Worm (Caenorhabditis elegans) whole organism, L1 larva: ENCODE measurements around the gene pus-1.
A peak's percentile ranks its signal among the peaks of the same experiment; 100 is the strongest.

ENCODE experiments used
- C16A3.4 ChIP-seq: fragments of 150-350 bp; optimal IDR thresholded peaks from 2 replicates; lab custom pipeline; 2014; ENCODE audit warnings: missing biosample characterization, missing genetic modification characterization
- Y116A8C.19 ChIP-seq: sonication (generic microtip); optimal IDR thresholded peaks from 2 replicates; lab custom pipeline; 2016; ENCODE audit warnings: missing compliant biosample characterization, missing genetic modification characterization, borderline replicate concordance
- aha-1 ChIP-seq: fragments of 150-350 bp; optimal IDR thresholded peaks from 2 replicates; lab custom pipeline; 2014; ENCODE audit warnings: missing biosample characterization, missing genetic modification characterization
- alr-1 ChIP-seq: fragments of 200-800 bp; sonication (Bioruptor generic); optimal IDR thresholded peaks from 2 replicates; lab custom pipeline; 2018; ENCODE audit warnings: borderline replicate concordance, mild to moderate bottlenecking, missing genetic modification characterization, missing compliant biosample characterization
- ceh-88 ChIP-seq: fragments of 200-800 bp; sonication (Bioruptor generic); IDR thresholded peaks from 2 replicates; pipeline ENCODE4 v1.3.6; 2022; ENCODE audit warnings: missing genetic modification characterization, missing compliant biosample characterization
- dsc-1 ChIP-seq: sonication (generic microtip); optimal IDR thresholded peaks from 2 replicates; lab custom pipeline; 2016; ENCODE audit warnings: mild to moderate bottlenecking, missing genetic modification characterization, missing compliant biosample characterization
- efl-1 ChIP-seq, 4 experiments: fragments of 150-350 bp; optimal IDR thresholded peaks in 3 of 4; peaks in 1 of 4; 1 replicate in 1 of 4; 2 replicates in 3 of 4; lab custom pipeline; 2014; ENCODE audit warnings: missing biosample characterization in 2 of 4, missing genetic modification characterization in 2 of 4, missing genetic modification reagents in 2 of 4
- elt-3 ChIP-seq, 6 experiments: fragments of 150-350 bp in 1 of 6; sonication (generic microtip); optimal IDR thresholded peaks; 2 replicates each; lab custom pipeline; 2017 to 2018; ENCODE audit warnings: missing biosample characterization in 6 of 6, missing genetic modification characterization in 6 of 6, inconsistent platforms in 1 of 6
- fkh-10 ChIP-seq: sonication (generic microtip); optimal IDR thresholded peaks from 2 replicates; lab custom pipeline; 2017; ENCODE audit warnings: missing biosample characterization, missing genetic modification reagents, missing genetic modification characterization
- hlh-4 ChIP-seq: sonication (generic microtip); optimal IDR thresholded peaks from 2 replicates; lab custom pipeline; 2016; ENCODE audit warnings: mild to moderate bottlenecking, missing genetic modification characterization, missing compliant biosample characterization
- hpl-2 ChIP-seq: fragments of 150-350 bp; optimal IDR thresholded peaks from 2 replicates; lab custom pipeline; 2014; ENCODE audit warnings: missing biosample characterization, missing genetic modification reagents, missing genetic modification characterization
- lin-13 ChIP-seq: fragments of 150-350 bp; optimal IDR thresholded peaks from 2 replicates; lab custom pipeline; 2014; ENCODE audit warnings: missing biosample characterization, missing genetic modification reagents, missing genetic modification characterization
- lin-14 ChIP-seq: fragments of 200-800 bp; sonication (Bioruptor generic); optimal IDR thresholded peaks from 2 replicates; lab custom pipeline; 2018; ENCODE audit warnings: mild to moderate bottlenecking, missing genetic modification characterization, moderate library complexity, missing compliant biosample characterization
- lin-35 ChIP-seq, 2 experiments: fragments of 150-350 bp; optimal IDR thresholded peaks; 2 replicates each; lab custom pipeline; 2014; ENCODE audit warnings: missing biosample characterization in 2 of 2, missing genetic modification characterization in 2 of 2, missing genetic modification reagents in 2 of 2
- lir-3 ChIP-seq: sonication (generic microtip); optimal IDR thresholded peaks from 2 replicates; lab custom pipeline; 2016; ENCODE audit warnings: mild to moderate bottlenecking, missing genetic modification characterization, moderate library complexity, missing compliant biosample characterization; ENCODE audit not compliant: poor library complexity
- lsy-2 ChIP-seq, 2 experiments: fragments of 150-350 bp; optimal IDR thresholded peaks; 2 replicates each; lab custom pipeline; 2014; ENCODE audit warnings: missing biosample characterization in 2 of 2, missing genetic modification characterization in 2 of 2
- nhr-12 ChIP-seq: sonication (generic microtip); optimal IDR thresholded peaks from 2 replicates; lab custom pipeline; 2017; ENCODE audit warnings: missing biosample characterization, missing genetic modification characterization
- nhr-237 ChIP-seq: fragments of 150-350 bp; optimal IDR thresholded peaks from 2 replicates; lab custom pipeline; 2014; ENCODE audit warnings: missing biosample characterization, missing genetic modification characterization
- nhr-47 ChIP-seq: sonication (generic microtip); optimal IDR thresholded peaks from 2 replicates; lab custom pipeline; 2016; ENCODE audit warnings: mild to moderate bottlenecking, missing genetic modification characterization, moderate library complexity, missing compliant biosample characterization
- nhr-77 ChIP-seq: fragments of 150-350 bp; optimal IDR thresholded peaks from 2 replicates; lab custom pipeline; 2014; ENCODE audit warnings: missing biosample characterization, missing genetic modification characterization
- pqm-1 ChIP-seq: sonication (generic microtip); optimal IDR thresholded peaks from 3 replicates; lab custom pipeline; 2017; ENCODE audit warnings: missing biosample characterization, missing genetic modification characterization
- rnt-1 ChIP-seq: sonication (generic microtip); optimal IDR thresholded peaks from 2 replicates; lab custom pipeline; 2016; ENCODE audit warnings: mild to moderate bottlenecking, missing genetic modification characterization, moderate library complexity, missing compliant biosample characterization
- skn-1 ChIP-seq: fragments of 150-350 bp; optimal IDR thresholded peaks from 2 replicates; lab custom pipeline; 2014; ENCODE audit warnings: missing biosample characterization, missing genetic modification characterization
- snu-23 ChIP-seq: sonication (generic microtip); optimal IDR thresholded peaks from 2 replicates; lab custom pipeline; 2016; ENCODE audit warnings: missing genetic modification characterization, missing compliant biosample characterization
- sup-37 ChIP-seq: fragments of 200-800 bp; sonication (Bioruptor generic); optimal IDR thresholded peaks from 2 replicates; lab custom pipeline; 2018; ENCODE audit warnings: mild to moderate bottlenecking, missing genetic modification characterization, missing compliant biosample characterization
- tbx-2 ChIP-seq: sonication (generic microtip); optimal IDR thresholded peaks from 2 replicates; lab custom pipeline; 2016; ENCODE audit warnings: missing genetic modification characterization, missing compliant biosample characterization
- unc-130 ChIP-seq: fragments of 150-350 bp; optimal IDR thresholded peaks from 2 replicates; lab custom pipeline; 2017; ENCODE audit warnings: missing biosample characterization, missing genetic modification characterization, inconsistent platforms
- unc-62 ChIP-seq: fragments of 150-350 bp; optimal IDR thresholded peaks from 2 replicates; lab custom pipeline; 2014; ENCODE audit warnings: missing biosample characterization, missing genetic modification reagents, missing genetic modification characterization
- unc-86 ChIP-seq: sonication (generic microtip); optimal IDR thresholded peaks from 2 replicates; lab custom pipeline; 2016; ENCODE audit warnings: missing genetic modification characterization, missing compliant biosample characterization
- vab-15 ChIP-seq: sonication (generic microtip); optimal IDR thresholded peaks from 2 replicates; lab custom pipeline; 2017; ENCODE audit warnings: missing genotype, mild to moderate bottlenecking, missing genetic modification characterization, missing compliant biosample characterization
- xbp-1 ChIP-seq: sonication (generic microtip); optimal IDR thresholded peaks from 2 replicates; lab custom pipeline; 2016; ENCODE audit warnings: missing genetic modification characterization, missing compliant biosample characterization
- zag-1 ChIP-seq: fragments of 150-350 bp; optimal IDR thresholded peaks from 2 replicates; lab custom pipeline; 2014; ENCODE audit warnings: missing biosample characterization, missing genetic modification characterization
- ztf-4 ChIP-seq: fragments of 150-350 bp; optimal IDR thresholded peaks from 2 replicates; lab custom pipeline; 2014; ENCODE audit warnings: missing biosample characterization, missing genetic modification characterization

Gene pus-1

DNA sequence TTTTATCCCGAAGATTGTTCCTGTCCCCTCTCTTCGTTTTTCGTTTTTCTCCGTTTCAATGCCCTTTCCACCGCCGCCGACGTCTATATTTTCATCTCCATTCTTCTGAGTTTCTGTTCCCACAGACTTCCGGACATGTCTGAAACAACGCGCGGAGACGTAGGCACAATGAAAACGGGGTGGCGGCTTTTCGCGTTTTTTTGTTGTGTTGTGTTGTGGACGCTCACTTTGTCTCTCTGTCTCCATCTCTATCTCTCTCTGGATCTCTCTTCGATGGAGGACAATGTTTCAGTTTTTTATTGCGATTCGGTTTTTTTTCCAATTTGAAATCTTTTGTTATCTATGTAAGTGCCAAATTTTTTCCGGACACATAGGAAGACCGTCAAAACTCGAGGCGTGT lies 34.8 kb downstream of the pus-1 start:
- TF ChIP-seq skn-1 (no peak), lin-14 (GFP tag; lab: Kevin White, UChicago) (peak; percentile 13)

- no peak for TF ChIP-seq tbx-2 (tag; lab: Kevin White, UChicago)
- TF ChIP-seq nhr-12 (tag; lab: Kevin White, UChicago): no peak
These were observed 38.6 kb downstream of the pus-1 start for ce11 chrV:16756166-16756565.

DNA sequence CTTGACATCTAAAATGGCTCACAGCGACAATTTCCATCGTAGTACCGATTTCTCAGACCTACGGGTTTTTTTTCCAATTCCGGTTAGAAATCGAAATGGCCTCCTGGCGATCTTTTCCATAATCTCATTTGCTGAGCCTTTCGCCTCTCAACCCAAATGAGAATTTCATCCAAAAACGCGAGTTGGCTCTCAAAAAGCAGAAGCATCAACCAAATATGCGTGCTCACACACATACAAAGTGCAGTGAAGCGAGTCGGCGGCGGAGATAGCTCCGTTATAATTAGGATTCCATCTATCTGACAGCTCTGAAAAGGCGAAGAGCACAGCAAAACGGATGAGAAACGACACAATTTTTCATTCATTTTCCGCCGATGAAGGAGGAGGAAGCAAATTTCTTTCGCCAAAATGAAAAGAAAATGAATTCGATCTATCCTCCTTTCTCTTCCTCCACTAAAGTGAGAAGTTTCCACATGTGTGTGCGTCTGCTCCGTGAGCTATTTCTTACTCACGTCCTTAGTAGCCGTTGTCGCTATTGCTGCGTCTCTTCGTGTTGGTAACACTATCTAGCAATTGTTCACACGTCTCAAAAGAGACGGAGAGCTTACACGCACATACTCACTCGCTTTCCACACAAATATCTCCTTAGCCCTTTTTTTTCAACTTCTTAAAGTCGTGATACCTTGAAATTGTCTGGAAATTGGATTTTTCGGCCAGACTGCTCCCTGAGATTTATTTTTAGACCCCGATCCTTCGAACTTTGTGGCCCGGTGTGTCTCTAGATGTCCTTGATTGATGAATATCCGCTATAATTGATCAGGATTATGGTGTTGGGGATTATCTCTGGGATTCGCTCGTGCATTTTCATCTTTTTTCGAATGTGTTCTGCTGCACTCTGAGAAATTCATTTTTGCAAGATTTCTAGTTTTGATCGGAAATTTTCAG lies 42.4 kb downstream of the pus-1 start:
- TF ChIP-seq dsc-1 (tag; lab: Kevin White, UChicago): peak; percentile 64
- TF ChIP-seq lsy-2 (tag; optimal IDR thresholded peaks at IDR 0.05; lab: Kevin White, UChicago): no peak
- TF ChIP-seq rnt-1 (tag; lab: Kevin White, UChicago): no peak
- no peak for TF ChIP-seq snu-23
- TF ChIP-seq sup-37: no peak
- no peak for TF ChIP-seq nhr-77 (tag; lab: Kevin White, UChicago)
- TF ChIP-seq pqm-1: no peak
- no peak for TF ChIP-seq nhr-237 (tag; lab: Kevin White, UChicago)
- no peak for TF ChIP-seq efl-1 (optimal IDR thresholded peaks at IDR 0.05; lab: Kevin White, UChicago)
- no peak for TF ChIP-seq efl-1 (GFP tag; optimal IDR thresholded peaks at IDR 0.05 in 1 of 2; lab: Kevin White, UChicago)
- TF ChIP-seq unc-86: peak; percentile 1
- TF ChIP-seq lin-35 (GFP tag; optimal IDR thresholded peaks at IDR 0.05; lab: Kevin White, UChicago): peak in 1 of 2 experiments; percentile 0
- peak; percentile 63 for TF ChIP-seq lin-14 (GFP tag; lab: Kevin White, UChicago)
- peak; percentile 42 for TF ChIP-seq fkh-10
- no peak for TF ChIP-seq lir-3
- TF ChIP-seq nhr-47 (tag; lab: Kevin White, UChicago): peak; percentile 14

ce11 chrV:16749473-16749872 lies 45.3 kb downstream of the pus-1 start:
- TF ChIP-seq C16A3.4 (tag; lab: Kevin White, UChicago) (no peak), ceh-88 (GFP tag; lab: Robert Waterston, UW) (no peak), hpl-2 (GFP tag; lab: Kevin White, UChicago) (no peak), Y116A8C.19 (tag; lab: Kevin White, UChicago) (no peak), snu-23 (no peak), pqm-1 (no peak), elt-3 (tag; optimal IDR thresholded peaks at IDR 0.05; lab: Kevin White, UChicago) (no peak), hlh-4 (tag; lab: Kevin White, UChicago) (no peak), ztf-4 (tag; lab: Kevin White, UChicago) (no peak), alr-1 (tag; lab: Kevin White, UChicago) (no peak), vab-15 (tag; lab: Kevin White, UChicago) (no peak), unc-62 (no peak), sup-37 (no peak), xbp-1 (no peak), unc-130 (no peak), zag-1 (tag; lab: Kevin White, UChicago) (no peak), aha-1 (tag; lab: Kevin White, UChicago) (no peak), lin-13 (GFP tag; lab: Kevin White, UChicago) (no peak)
